Fruit fly (Drosophila melanogaster) whole organism, embryonic: ENCODE data around the gene Glut4EF.

Experiments
- Aef1 ChIP-seq: fragments of 200-800 bp; sonication (Bioruptor generic); IDR thresholded peaks from 3 replicates; pipeline ENCODE4 v1.3.6; 2022; ENCODE audit warnings: missing biosample characterization, missing genetic modification characterization
- CG9215 ChIP-seq: fragments of 200-800 bp; sonication (Bioruptor generic); IDR thresholded peaks from 2 replicates; pipeline ENCODE4 v1.3.6; 2022; ENCODE audit warnings: missing biosample characterization, missing genetic modification characterization
- TFAM ChIP-seq: fragments of 200-800 bp; sonication (Bioruptor generic); optimal IDR thresholded peaks from 2 replicates; lab custom pipeline; 2017; ENCODE audit warnings: missing biosample characterization, missing genetic modification characterization, inconsistent platforms
- Tbp ChIP-seq: fragments of >200 bp; optimal IDR thresholded peaks from 2 replicates; lab custom pipeline; 2018; ENCODE audit warnings: missing biosample characterization, missing genetic modification characterization
- aop ChIP-seq: fragments of 200-800 bp; sonication (Bioruptor generic); IDR thresholded peaks from 2 replicates; pipeline ENCODE4 v1.3.6; 2022; ENCODE audit warnings: missing biosample characterization, missing genetic modification characterization
- org-1 ChIP-seq: fragments of 200-800 bp; sonication (Bioruptor generic); optimal IDR thresholded peaks from 2 replicates; lab custom pipeline; 2017; ENCODE audit warnings: missing biosample characterization, missing genetic modification characterization
- tx ChIP-seq: fragments of 200-800 bp; sonication (Bioruptor generic); optimal IDR thresholded peaks from 2 replicates; lab custom pipeline; 2016; ENCODE audit warnings: missing biosample characterization, missing genetic modification characterization

DNA sequence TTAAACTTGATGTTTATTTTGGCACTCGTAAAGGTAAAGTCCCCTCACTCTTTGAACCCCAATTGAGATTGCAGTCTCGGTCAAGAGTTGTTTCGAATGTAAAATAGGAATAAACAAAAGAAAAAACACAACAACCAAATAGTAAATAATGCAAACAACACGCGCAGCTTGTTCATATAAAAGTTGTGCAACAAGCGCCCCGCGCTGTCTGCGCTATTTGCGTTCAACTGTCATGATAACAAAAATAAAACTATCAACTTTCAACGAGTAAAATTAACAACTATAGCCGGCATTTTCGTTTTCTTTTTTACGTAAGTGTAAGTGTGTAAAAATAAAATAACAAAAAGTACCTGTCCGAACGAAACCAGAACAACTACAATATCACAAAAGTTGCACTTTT lies 18.2 kb downstream of the Glut4EF start:
- TF ChIP-seq Aef1 (no peak), aop (GFP tag; lab: Robert Waterston, UW) (no peak), tx (GFP tag; lab: Kevin White, UChicago) (no peak), Tbp (GFP tag; lab: Kevin White, UChicago) (no peak), CG9215 (no peak), org-1 (GFP tag; lab: Kevin White, UChicago) (no peak), TFAM (GFP tag; lab: Kevin White, UChicago) (no peak)
